Worm (Caenorhabditis elegans): ENCODE results near the gene D1014.5.

- TF ChIP-seq nhr-237 (tag; optimal IDR thresholded peaks at IDR 0.05) (no peak), nhr-10 (tag; optimal IDR thresholded peaks at IDR 0.05) (no peak), fos-1 (tag; optimal IDR thresholded peaks at IDR 0.05) (no peak), unc-62 (GFP tag; optimal IDR thresholded peaks at IDR 0.05) (no peak), dmd-4 (tag; optimal IDR thresholded peaks at IDR 0.05) (no peak), nhr-12 (tag; optimal IDR thresholded peaks at IDR 0.05) (no peak)
Measured at ce11 chrV:8159629-8160028, 36.1 kb downstream of the D1014.5 start, which contains the start of gene F20D6.6.
